Fruit fly (Drosophila melanogaster): ENCODE results near the gene Pdha.

The Pdha gene

DNA sequence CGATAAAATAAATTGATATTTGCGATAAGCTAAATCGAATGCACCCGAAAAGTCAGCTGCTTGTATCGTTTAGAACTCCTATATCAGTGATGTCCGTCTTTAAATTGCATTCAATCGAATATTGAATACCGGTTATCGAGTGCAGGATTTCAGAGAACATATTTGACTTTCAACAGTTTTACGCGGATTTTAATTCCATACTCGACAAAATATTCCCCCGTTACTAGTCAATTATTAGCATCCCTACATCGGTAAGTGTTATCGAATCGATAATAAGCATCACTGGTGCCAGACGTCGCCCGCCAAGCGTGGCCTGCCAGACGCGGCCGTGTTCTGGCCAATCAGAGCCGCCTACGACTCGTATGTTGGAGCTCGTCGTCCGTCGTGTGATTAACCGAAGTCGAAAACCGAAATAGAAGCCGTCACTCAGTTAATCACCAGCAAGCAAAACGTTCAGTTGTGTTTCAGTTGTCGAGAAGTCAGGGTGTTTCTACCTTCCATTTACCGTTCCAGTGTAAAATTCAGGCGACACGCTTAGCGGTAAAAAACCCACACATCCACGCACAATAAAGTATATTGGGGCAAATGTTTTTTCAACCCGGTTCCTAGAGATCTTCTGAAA, 14.2 kb upstream of the Pdha start, which contains the start of gene ctp (continued):
- peak; percentile 22 for TF ChIP-seq Hand (GFP tag; optimal IDR thresholded peaks at IDR 0.05)
- peak; percentile 4 for TF ChIP-seq Fer3 (tag; optimal IDR thresholded peaks at IDR 0.05)
- TF ChIP-seq Chrac-16 (GFP tag; optimal IDR thresholded peaks at IDR 0.05): peak; percentile 53
- TF ChIP-seq jumu (GFP tag; optimal IDR thresholded peaks at IDR 0.05): peak; percentile 70
- TF ChIP-seq repo (GFP tag; optimal IDR thresholded peaks at IDR 0.05): peak; percentile 8
- peak; percentile 71 for TF ChIP-seq sna (GFP tag; IDR thresholded peaks at IDR 0.05; ENCODE audit: partially characterized antibody)
- no peak for TF ChIP-seq btn (GFP tag; optimal IDR thresholded peaks at IDR 0.05)
- TF ChIP-seq oc (tag; optimal IDR thresholded peaks at IDR 0.05): peak; percentile 27
- peak; percentile 10 for TF ChIP-seq pfk (GFP tag; optimal IDR thresholded peaks at IDR 0.05)
- TF ChIP-seq gfzf (GFP tag; optimal IDR thresholded peaks at IDR 0.05): peak; percentile 33
- TF ChIP-seq CG16863 (GFP tag; optimal IDR thresholded peaks at IDR 0.05): peak; percentile 4
- TF ChIP-seq CG3995 (GFP tag; optimal IDR thresholded peaks at IDR 0.05): peak; percentile 68
- TF ChIP-seq CG10147 (GFP tag; optimal IDR thresholded peaks at IDR 0.05): peak; percentile 15
- peak; percentile 76 for TF ChIP-seq nom (GFP tag; optimal IDR thresholded peaks at IDR 0.05)
- peak; percentile 67 for TF ChIP-seq HLH54F (GFP tag; optimal IDR thresholded peaks at IDR 0.05)
- peak; percentile 3 for TF ChIP-seq fu2 (GFP tag; optimal IDR thresholded peaks at IDR 0.05)
- TF ChIP-seq CG12659 (GFP tag; optimal IDR thresholded peaks at IDR 0.05): peak; percentile 79
- peak; percentile 46 for TF ChIP-seq Antp (GFP tag; optimal IDR thresholded peaks at IDR 0.05)
- peak; percentile 44 for TF ChIP-seq CG18599 (GFP tag; optimal IDR thresholded peaks at IDR 0.05)
- TF ChIP-seq CG10267 (tag; optimal IDR thresholded peaks at IDR 0.05): peak; percentile 8
- peak; percentile 56 for TF ChIP-seq ind (GFP tag; optimal IDR thresholded peaks at IDR 0.05)
- peak; percentile 95 for TF ChIP-seq CG8290 (GFP tag; optimal IDR thresholded peaks at IDR 0.05)
- TF ChIP-seq CG8290 (tag; optimal IDR thresholded peaks at IDR 0.05): peak; percentile 90 to 93
- no peak for TF ChIP-seq CG4854 (GFP tag; optimal IDR thresholded peaks at IDR 0.05)
- peak; percentile 53 for TF ChIP-seq Mad (GFP tag; optimal IDR thresholded peaks at IDR 0.05)
- TF ChIP-seq CG12769 (tag; optimal IDR thresholded peaks at IDR 0.05): peak; percentile 79
- no peak for TF ChIP-seq CG7372 (GFP tag; IDR thresholded peaks at IDR 0.05)
- 0 out of 3 replicates have a peak, but pooled peaks have one; percentile 38 for TF ChIP-seq so (GFP tag; IDR thresholded peaks at IDR 0.05)
- TF ChIP-seq CG9797 (GFP tag; optimal IDR thresholded peaks at IDR 0.05): peak; percentile 11
- TF ChIP-seq H15 (GFP tag; IDR thresholded peaks at IDR 0.05): peak; percentile 27; the same call in 1 of the 3 replicates
- TF ChIP-seq eve (GFP tag; optimal IDR thresholded peaks at IDR 0.05): no peak
- peak; percentile 41 for TF ChIP-seq Hsf (GFP tag; optimal IDR thresholded peaks at IDR 0.05)
- TF ChIP-seq sqz (GFP tag; optimal IDR thresholded peaks at IDR 0.05): peak; percentile 70
- TF ChIP-seq sr (GFP tag; IDR thresholded peaks at IDR 0.05): no peak; the same call in 2 of the 3 replicates
- TF ChIP-seq CG6689 (GFP tag; IDR thresholded peaks at IDR 0.05): 0 out of 2 replicates have a peak, but pooled peaks have one; percentile 15
- peak; percentile 30 for TF ChIP-seq nerfin-1 (tag; optimal IDR thresholded peaks at IDR 0.05)
- TF ChIP-seq bab2 (GFP tag; optimal IDR thresholded peaks at IDR 0.05): peak; percentile 41
- TF ChIP-seq Nf-YB (GFP tag; optimal IDR thresholded peaks at IDR 0.05): peak; percentile 98
- TF ChIP-seq Doc2 (GFP tag; IDR thresholded peaks at IDR 0.05): no peak
- peak; percentile 28; the same call in 1 of the 2 replicates for TF ChIP-seq CG9215 (GFP tag; IDR thresholded peaks at IDR 0.05)
- TF ChIP-seq CG11456 (GFP tag; IDR thresholded peaks at IDR 0.05): 0 out of 3 replicates have a peak, but pooled peaks have one; percentile 53
- TF ChIP-seq rib (GFP tag; IDR thresholded peaks at IDR 0.05): 0 out of 2 replicates have a peak, but pooled peaks have one; percentile 74
- peak; percentile 47; the same call in 2 of the 3 replicates for TF ChIP-seq dysf (GFP tag; IDR thresholded peaks at IDR 0.05)
- TF ChIP-seq CG7928 (GFP tag; optimal IDR thresholded peaks at IDR 0.05): peak; percentile 10
- no peak for TF ChIP-seq NK7.1 (GFP tag; optimal IDR thresholded peaks at IDR 0.05)
- TF ChIP-seq Ets65A (GFP tag): peak; percentile 65
